Worm (Caenorhabditis elegans) whole organism, L1 larva: ENCODE data around the gene C48D1.5.

Experiments used
- C16A3.4 ChIP-seq: fragments of 150-350 bp; optimal IDR thresholded peaks from 2 replicates; lab custom pipeline; 2014; ENCODE audit warnings: missing biosample characterization, missing genetic modification characterization
- aha-1 ChIP-seq: fragments of 150-350 bp; optimal IDR thresholded peaks from 2 replicates; lab custom pipeline; 2014; ENCODE audit warnings: missing biosample characterization, missing genetic modification characterization
- aly-2 ChIP-seq: fragments of 150-350 bp; optimal IDR thresholded peaks from 2 replicates; lab custom pipeline; 2014; ENCODE audit warnings: missing biosample characterization, missing genetic modification characterization
- ama-1 ChIP-seq: fragments of 150-350 bp; optimal IDR thresholded peaks from 2 replicates; lab custom pipeline; 2014
- ceh-88 ChIP-seq: fragments of 200-800 bp; sonication (Bioruptor generic); IDR thresholded peaks from 2 replicates; pipeline ENCODE4 v1.3.6; 2022; ENCODE audit warnings: missing genetic modification characterization, missing compliant biosample characterization
- ceh-90 ChIP-seq: sonication (generic microtip); optimal IDR thresholded peaks from 2 replicates; lab custom pipeline; 2016; ENCODE audit warnings: missing genetic modification characterization, missing compliant biosample characterization
- efl-1 ChIP-seq, 4 experiments: fragments of 150-350 bp; optimal IDR thresholded peaks in 3 of 4; peaks in 1 of 4; 1 replicate in 1 of 4; 2 replicates in 3 of 4; lab custom pipeline; 2014; ENCODE audit warnings: missing biosample characterization in 2 of 4, missing genetic modification characterization in 2 of 4, missing genetic modification reagents in 2 of 4
- egl-13 ChIP-seq: sonication (generic microtip); optimal IDR thresholded peaks from 2 replicates; lab custom pipeline; 2016; ENCODE audit warnings: missing genotype, missing genetic modification reagents, missing genetic modification characterization, missing compliant biosample characterization
- egl-27 ChIP-seq, 2 experiments: fragments of 150-350 bp in 1 of 2; sonication (generic microtip); optimal IDR thresholded peaks; 3 replicates each; lab custom pipeline; 2017 to 2018; ENCODE audit warnings: missing biosample characterization in 2 of 2, missing genetic modification characterization in 2 of 2, missing genetic modification reagents in 2 of 2
- elt-2 ChIP-seq: sonication (generic microtip); optimal IDR thresholded peaks from 2 replicates; lab custom pipeline; 2016; ENCODE audit warnings: missing genetic modification characterization, mild to moderate bottlenecking, inconsistent platforms, missing compliant biosample characterization, missing genetic modification reagents
- elt-3 ChIP-seq, 6 experiments: fragments of 150-350 bp in 1 of 6; sonication (generic microtip); optimal IDR thresholded peaks; 2 replicates each; lab custom pipeline; 2017 to 2018; ENCODE audit warnings: missing biosample characterization in 6 of 6, missing genetic modification characterization in 6 of 6, inconsistent platforms in 1 of 6
- fkh-4 ChIP-seq: sonication (generic microtip); optimal IDR thresholded peaks from 2 replicates; lab custom pipeline; 2016; ENCODE audit warnings: missing compliant biosample characterization, missing genetic modification characterization, borderline replicate concordance
- grh-1 ChIP-seq: fragments of 200-800 bp; sonication (Bioruptor generic); IDR thresholded peaks from 2 replicates; pipeline ENCODE4 v1.3.6; 2022; ENCODE audit warnings: missing genetic modification reagents, missing genetic modification characterization, missing compliant biosample characterization
- hlh-17 ChIP-seq: fragments of 200-800 bp; sonication (Bioruptor generic); optimal IDR thresholded peaks from 2 replicates; lab custom pipeline; 2018; ENCODE audit warnings: missing genetic modification characterization, mild to moderate bottlenecking, missing compliant biosample characterization, moderate library complexity, borderline replicate concordance
- hlh-4 ChIP-seq: sonication (generic microtip); optimal IDR thresholded peaks from 2 replicates; lab custom pipeline; 2016; ENCODE audit warnings: mild to moderate bottlenecking, missing genetic modification characterization, missing compliant biosample characterization
- irx-1 ChIP-seq: sonication (generic microtip); optimal IDR thresholded peaks from 2 replicates; lab custom pipeline; 2016; ENCODE audit warnings: missing genetic modification characterization, missing compliant biosample characterization
- jun-1 ChIP-seq: fragments of 150-350 bp; optimal IDR thresholded peaks from 2 replicates; lab custom pipeline; 2014; ENCODE audit warnings: missing biosample characterization, missing genetic modification reagents, missing genetic modification characterization
- lin-35 ChIP-seq, 2 experiments: fragments of 150-350 bp; optimal IDR thresholded peaks; 2 replicates each; lab custom pipeline; 2014; ENCODE audit warnings: missing biosample characterization in 2 of 2, missing genetic modification characterization in 2 of 2, missing genetic modification reagents in 2 of 2
- lin-39 ChIP-seq: fragments of 150-350 bp; optimal IDR thresholded peaks from 2 replicates; lab custom pipeline; 2014; ENCODE audit warnings: missing biosample characterization, missing genetic modification reagents, missing genetic modification characterization
- lir-3 ChIP-seq: sonication (generic microtip); optimal IDR thresholded peaks from 2 replicates; lab custom pipeline; 2016; ENCODE audit warnings: mild to moderate bottlenecking, missing genetic modification characterization, moderate library complexity, missing compliant biosample characterization; ENCODE audit not compliant: poor library complexity
- lsy-2 ChIP-seq, 2 experiments: fragments of 150-350 bp; optimal IDR thresholded peaks; 2 replicates each; lab custom pipeline; 2014; ENCODE audit warnings: missing biosample characterization in 2 of 2, missing genetic modification characterization in 2 of 2
- mef-2 ChIP-seq: fragments of 150-350 bp; optimal IDR thresholded peaks from 2 replicates; lab custom pipeline; 2014; ENCODE audit warnings: missing biosample characterization, missing genetic modification characterization
- nhr-12 ChIP-seq: sonication (generic microtip); optimal IDR thresholded peaks from 2 replicates; lab custom pipeline; 2017; ENCODE audit warnings: missing biosample characterization, missing genetic modification characterization
- nhr-19 ChIP-seq: fragments of 200-800 bp; sonication (Bioruptor generic); conservative IDR thresholded peaks from 2 replicates; pipeline ENCODE4 v1.3.6; 2022; ENCODE audit warnings: missing genetic modification characterization, missing compliant biosample characterization
- nhr-237 ChIP-seq: fragments of 150-350 bp; optimal IDR thresholded peaks from 2 replicates; lab custom pipeline; 2014; ENCODE audit warnings: missing biosample characterization, missing genetic modification characterization
- nhr-47 ChIP-seq: sonication (generic microtip); optimal IDR thresholded peaks from 2 replicates; lab custom pipeline; 2016; ENCODE audit warnings: mild to moderate bottlenecking, missing genetic modification characterization, moderate library complexity, missing compliant biosample characterization
- nhr-71 ChIP-seq: sonication (generic microtip); optimal IDR thresholded peaks from 2 replicates; lab custom pipeline; 2016; ENCODE audit warnings: mild to moderate bottlenecking, missing genetic modification characterization, moderate library complexity, missing compliant biosample characterization
- nhr-77 ChIP-seq: fragments of 150-350 bp; optimal IDR thresholded peaks from 2 replicates; lab custom pipeline; 2014; ENCODE audit warnings: missing biosample characterization, missing genetic modification characterization
- nhr-85 ChIP-seq: sonication (generic microtip); peaks from one replicate; lab custom pipeline; 2016; ENCODE audit warnings: missing genetic modification characterization, inconsistent platforms, missing compliant biosample characterization
- nhr-90 ChIP-seq: sonication (generic microtip); optimal IDR thresholded peaks from 2 replicates; lab custom pipeline; 2016; ENCODE audit warnings: mild to moderate bottlenecking, missing genetic modification characterization, missing compliant biosample characterization; ENCODE audit not compliant: poor library complexity
- pag-3 ChIP-seq: sonication (generic microtip); optimal IDR thresholded peaks from 2 replicates; lab custom pipeline; 2017; ENCODE audit warnings: missing genetic modification characterization, mild to moderate bottlenecking, missing compliant biosample characterization, antibody characterized with exemption, borderline replicate concordance; ENCODE audit not compliant: insufficient read depth
- pqm-1 ChIP-seq: sonication (generic microtip); optimal IDR thresholded peaks from 3 replicates; lab custom pipeline; 2017; ENCODE audit warnings: missing biosample characterization, missing genetic modification characterization
- rnt-1 ChIP-seq: sonication (generic microtip); optimal IDR thresholded peaks from 2 replicates; lab custom pipeline; 2016; ENCODE audit warnings: mild to moderate bottlenecking, missing genetic modification characterization, moderate library complexity, missing compliant biosample characterization
- snu-23 ChIP-seq: sonication (generic microtip); optimal IDR thresholded peaks from 2 replicates; lab custom pipeline; 2016; ENCODE audit warnings: missing genetic modification characterization, missing compliant biosample characterization
- sox-4 ChIP-seq: sonication (generic microtip); optimal IDR thresholded peaks from 2 replicates; lab custom pipeline; 2016; ENCODE audit warnings: missing genetic modification characterization, missing compliant biosample characterization
- swsn-7 ChIP-seq: sonication (generic microtip); optimal IDR thresholded peaks from 2 replicates; lab custom pipeline; 2016; ENCODE audit warnings: missing genetic modification characterization, missing compliant biosample characterization
- tbx-2 ChIP-seq: sonication (generic microtip); optimal IDR thresholded peaks from 2 replicates; lab custom pipeline; 2016; ENCODE audit warnings: missing genetic modification characterization, missing compliant biosample characterization
- unc-130 ChIP-seq: fragments of 150-350 bp; optimal IDR thresholded peaks from 2 replicates; lab custom pipeline; 2017; ENCODE audit warnings: missing biosample characterization, missing genetic modification characterization, inconsistent platforms
- unc-30 ChIP-seq: sonication (generic microtip); optimal IDR thresholded peaks from 2 replicates; lab custom pipeline; 2017; ENCODE audit warnings: missing biosample characterization, missing genetic modification characterization
- unc-62 ChIP-seq: fragments of 150-350 bp; optimal IDR thresholded peaks from 2 replicates; lab custom pipeline; 2014; ENCODE audit warnings: missing biosample characterization, missing genetic modification reagents, missing genetic modification characterization
- unc-86 ChIP-seq: sonication (generic microtip); optimal IDR thresholded peaks from 2 replicates; lab custom pipeline; 2016; ENCODE audit warnings: missing genetic modification characterization, missing compliant biosample characterization
- zip-4 ChIP-seq: fragments of 200-800 bp; sonication (Bioruptor generic); optimal IDR thresholded peaks from 2 replicates; lab custom pipeline; 2018; ENCODE audit warnings: mild to moderate bottlenecking, missing genetic modification characterization, moderate library complexity, missing compliant biosample characterization

The C48D1.5 gene

DNA sequence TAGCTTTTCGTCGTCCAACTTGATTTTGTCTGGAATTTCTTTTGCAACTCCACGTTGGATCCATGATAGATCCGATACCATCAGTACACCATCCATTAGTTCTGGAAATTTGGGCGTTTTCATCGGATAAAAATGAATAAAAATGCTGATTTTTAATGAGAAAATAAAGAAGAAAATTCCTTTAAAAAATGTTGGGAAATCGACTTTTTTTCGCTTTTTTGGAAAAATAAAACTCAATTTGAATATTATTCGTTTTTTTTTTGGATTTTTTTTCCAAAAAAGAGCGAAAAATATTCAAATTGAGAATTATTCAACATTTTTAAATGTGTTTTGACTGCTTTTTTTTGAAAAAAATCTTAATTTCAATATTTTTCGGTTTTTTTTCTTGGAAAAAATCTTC lies 14.7 kb downstream of the C48D1.5 start, which contains the start of gene pwp-1:
TSS of gene pwp-1 (minus strand) at position 101 of the 400 bp plus-strand sequence.
- TF ChIP-seq unc-30 (tag; lab: Kevin White, UChicago) (no peak), aha-1 (tag; lab: Kevin White, UChicago) (no peak), nhr-237 (no peak), irx-1 (tag; lab: Kevin White, UChicago) (no peak), elt-3 (tag; optimal IDR thresholded peaks at IDR 0.05; lab: Kevin White, UChicago) (no peak), snu-23 (GFP tag; lab: Kevin White, UChicago) (no peak), egl-27 (tag; optimal IDR thresholded peaks at IDR 0.05; lab: Kevin White, UChicago) (no peak)
- TF ChIP-seq, all 84 proteins: peak for 0

DNA sequence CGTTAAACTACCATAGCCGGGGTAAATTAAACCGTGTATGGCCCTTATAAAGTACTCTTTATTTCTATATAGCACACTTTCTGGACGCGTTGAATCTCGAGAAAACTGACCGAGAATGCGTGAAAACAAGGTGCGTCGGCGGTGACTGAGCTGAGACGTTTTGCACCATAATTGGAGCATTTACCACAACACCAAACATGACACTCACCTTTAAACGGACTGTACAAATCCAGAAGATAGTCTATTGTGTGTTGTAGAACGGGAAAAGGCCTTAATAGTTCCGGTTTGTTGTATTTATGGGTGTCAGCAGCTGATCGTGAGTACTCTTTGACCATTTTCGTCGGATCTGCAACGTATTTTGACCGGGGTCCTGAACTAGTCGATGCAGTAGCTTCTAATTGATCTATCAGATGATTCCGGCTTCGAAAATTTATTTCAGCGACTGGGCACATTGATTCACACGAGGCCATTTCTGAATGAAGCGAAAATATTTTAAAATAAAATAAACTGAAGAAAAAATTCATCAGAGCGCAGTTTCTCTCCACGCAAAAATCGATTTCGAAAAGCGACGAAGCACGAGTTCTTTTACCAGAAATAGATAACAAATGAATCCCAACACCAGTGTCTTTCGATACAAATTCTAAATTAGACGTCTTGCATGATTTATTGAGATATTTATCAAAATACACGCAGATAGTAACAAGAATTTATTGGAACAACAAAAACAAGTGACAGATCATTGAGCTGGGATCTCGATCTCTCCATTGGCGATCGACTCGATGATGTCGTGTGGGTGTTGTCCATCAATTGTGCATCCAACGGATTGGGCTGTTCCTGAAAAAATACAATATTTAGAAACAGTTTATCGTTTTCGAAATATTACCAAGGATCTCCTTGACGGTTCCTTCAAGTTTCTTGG lies 17.4 kb downstream of the C48D1.5 start, which contains the start of gene tag-115:
TSS of gene tag-115 (minus strand) at position 472 of the 919 bp plus-strand sequence.
- TF ChIP-seq lir-3 (tag; lab: Kevin White, UChicago), result no peak
- peak in 1 of 2 experiments; percentile 50 for TF ChIP-seq lin-35 (GFP tag; optimal IDR thresholded peaks at IDR 0.05; lab: Kevin White, UChicago)
- no peak for TF ChIP-seq nhr-237
- peak; percentile 43 for TF ChIP-seq nhr-71 (tag; lab: Kevin White, UChicago)
- peak; percentile 57 for TF ChIP-seq ama-1
- peak; percentile 10 for TF ChIP-seq nhr-90 (tag; lab: Kevin White, UChicago)
- TF ChIP-seq tbx-2 (tag; lab: Kevin White, UChicago), result no peak
- peak; percentile 37 for TF ChIP-seq nhr-85 (tag; lab: Kevin White, UChicago)
- peak; percentile 37 for TF ChIP-seq nhr-47
- TF ChIP-seq lsy-2 (tag; optimal IDR thresholded peaks at IDR 0.05; lab: Kevin White, UChicago), result peak; percentile 12 to 64
- peak; percentile 8 to 17 for TF ChIP-seq efl-1 (optimal IDR thresholded peaks at IDR 0.05; lab: Kevin White, UChicago)
- TF ChIP-seq efl-1 (GFP tag; optimal IDR thresholded peaks at IDR 0.05 in 1 of 2; lab: Kevin White, UChicago), result no peak
- peak; percentile 9 for TF ChIP-seq rnt-1 (tag; lab: Kevin White, UChicago)
- peak; percentile 18 for TF ChIP-seq swsn-7 (tag; lab: Kevin White, UChicago)
- peak; percentile 21 for TF ChIP-seq aly-2 (tag; lab: Kevin White, UChicago)

ce11 chrIV:13240078-13240841 lies 18.5 kb downstream of the C48D1.5 start, which contains the start of gene rpl-12:
Gene rpl-12, minus strand, starts transcription at chrIV:13240651.
- TF ChIP-seq ceh-90 (peak; percentile 71), grh-1 (GFP tag; lab: Robert Waterston, UW) (peak; percentile 97), egl-27 (tag; optimal IDR thresholded peaks at IDR 0.05; lab: Kevin White, UChicago) (peak; percentile 72 to 87), hlh-17 (GFP tag; lab: Kevin White, UChicago) (no peak), fkh-4 (peak; percentile 95), lin-39 (tag; lab: Kevin White, UChicago) (peak; percentile 99), pqm-1 (no peak), lsy-2 (tag; optimal IDR thresholded peaks at IDR 0.05; lab: Kevin White, UChicago) (peak; percentile 98), mef-2 (tag; lab: Kevin White, UChicago) (peak; percentile 93), elt-2 (peak; percentile 90), C16A3.4 (tag; lab: Kevin White, UChicago) (peak; percentile 99), snu-23 (GFP tag; lab: Kevin White, UChicago) (peak; percentile 100), sox-4 (tag; lab: Kevin White, UChicago) (peak; percentile 94), nhr-19 (GFP tag; lab: Robert Waterston, UW) (peak; percentile 99), nhr-12 (peak; percentile 35), zip-4 (GFP tag; lab: Kevin White, UChicago) (peak; percentile 95), pag-3 (no peak), hlh-4 (tag; lab: Kevin White, UChicago) (no peak), unc-86 (tag; lab: Kevin White, UChicago) (peak; percentile 99), aly-2 (tag; lab: Kevin White, UChicago) (peak; percentile 93), unc-62 (GFP tag; lab: Kevin White, UChicago) (peak; percentile 21), nhr-77 (tag; lab: Kevin White, UChicago) (peak; percentile 98), egl-13 (tag; lab: Kevin White, UChicago) (peak; percentile 97), lin-35 (GFP tag; optimal IDR thresholded peaks at IDR 0.05; lab: Kevin White, UChicago) (peak; percentile 98 to 99), efl-1 (optimal IDR thresholded peaks at IDR 0.05; lab: Kevin White, UChicago) (peak; percentile 98), efl-1 (GFP tag; optimal IDR thresholded peaks at IDR 0.05 in 1 of 2; lab: Kevin White, UChicago) (peak; percentile 93 to 100), ceh-88 (GFP tag; lab: Robert Waterston, UW) (peak; percentile 97), jun-1 (tag; lab: Kevin White, UChicago) (peak; percentile 98), unc-130 (peak; percentile 100), nhr-237 (peak; percentile 96)
